Fruit fly (Drosophila melanogaster): Measurements from ENCODE around the gene CG15864.

The CG15864 gene

DNA sequence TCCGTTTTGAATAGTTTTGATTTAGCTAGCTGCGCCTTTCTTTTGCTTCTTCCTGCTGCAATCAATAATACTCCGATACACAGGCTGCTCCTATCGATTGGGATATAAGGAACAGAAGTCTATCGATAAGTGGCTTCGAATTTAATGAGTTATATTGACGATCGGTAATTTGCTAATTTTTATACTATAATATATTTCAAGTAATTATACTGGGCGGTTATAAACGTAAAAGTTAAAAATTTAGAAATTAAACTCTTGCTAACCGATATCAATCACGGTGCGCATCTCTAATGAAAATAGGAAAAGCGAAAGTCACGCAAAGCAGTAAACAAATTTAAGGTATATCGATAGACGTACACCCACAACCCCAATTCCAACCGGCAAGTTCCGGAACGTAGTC is 4.5 kb upstream of the CG15864 start, which contains the start of the genes CG9636, CG18749 and CG33722 (continued):
- TF ChIP-seq CrebB (tag; optimal IDR thresholded peaks at IDR 0.05) (no peak), trem (tag; optimal IDR thresholded peaks at IDR 0.05) (peak; percentile 86), CG43689 (GFP tag; IDR thresholded peaks at IDR 0.05) (no peak), kni (GFP tag; optimal IDR thresholded peaks at IDR 0.05) (peak; percentile 22), gcm (GFP tag; optimal IDR thresholded peaks at IDR 0.05) (peak; percentile 76), CG9817 (tag; optimal IDR thresholded peaks at IDR 0.05) (peak; percentile 76), cas (GFP tag; IDR thresholded peaks at IDR 0.05) (no peak), Lhr (GFP tag; optimal IDR thresholded peaks at IDR 0.05) (peak; percentile 56), CG17361 (GFP tag; IDR thresholded peaks at IDR 0.05) (peak; percentile 80), org-1 (GFP tag; optimal IDR thresholded peaks at IDR 0.05) (no peak), CG13296 (GFP tag; optimal IDR thresholded peaks at IDR 0.05) (peak; percentile 68), gsb-n (tag; optimal IDR thresholded peaks at IDR 0.05) (peak; percentile 67), CG4854 (GFP tag; optimal IDR thresholded peaks at IDR 0.05) (peak; percentile 43), ham (GFP tag; IDR thresholded peaks at IDR 0.05) (no peak), CG8089 (GFP tag; optimal IDR thresholded peaks at IDR 0.05) (no peak), CG2889 (GFP tag; IDR thresholded peaks at IDR 0.05) (no peak), Mrtf (GFP tag; IDR thresholded peaks at IDR 0.05) (no peak), CG15696 (tag; optimal IDR thresholded peaks at IDR 0.05) (peak; percentile 53), Tbp (GFP tag; optimal IDR thresholded peaks at IDR 0.05) (no peak), CG16813 (GFP tag; IDR thresholded peaks at IDR 0.05; ENCODE audit: partially characterized antibody) (peak; percentile 96), B-H2 (GFP tag; optimal IDR thresholded peaks at IDR 0.05) (peak; percentile 71), trh (GFP tag; optimal IDR thresholded peaks at IDR 0.05) (no peak), fd96Cb (tag; optimal IDR thresholded peaks at IDR 0.05) (peak; percentile 37), CG3995 (GFP tag; optimal IDR thresholded peaks at IDR 0.05) (peak; percentile 87), jigr1 (GFP tag; IDR thresholded peaks at IDR 0.05) (no peak), vnd (GFP tag; IDR thresholded peaks at IDR 0.05; ENCODE audit: partially characterized antibody) (peak; percentile 95), Rfx (GFP tag; IDR thresholded peaks at IDR 0.05) (peak; percentile 71), bowl (GFP tag; IDR thresholded peaks at IDR 0.05) (0 out of 2 replicates have a peak, but pooled peaks have one; percentile 34), CG12219 (GFP tag; optimal IDR thresholded peaks at IDR 0.05) (no peak), da (GFP tag; optimal IDR thresholded peaks at IDR 0.05) (no peak), CG17912 (GFP tag; optimal IDR thresholded peaks at IDR 0.05) (no peak), CG31441 (GFP tag; IDR thresholded peaks at IDR 0.05) (peak; percentile 74), CG7963 (GFP tag; IDR thresholded peaks at IDR 0.05; ENCODE audit: partially characterized antibody) (peak; percentile 82), cwo (GFP tag; optimal IDR thresholded peaks at IDR 0.05) (no peak), eve (GFP tag; optimal IDR thresholded peaks at IDR 0.05) (no peak), CG15514 (GFP tag; optimal IDR thresholded peaks at IDR 0.05) (peak; percentile 96), NK7.1 (GFP tag; optimal IDR thresholded peaks at IDR 0.05) (no peak), Hr39 (optimal IDR thresholded peaks at IDR 0.05) (no peak), maf-S (GFP tag; optimal IDR thresholded peaks at IDR 0.05) (no peak), CG7556 (GFP tag; optimal IDR thresholded peaks at IDR 0.05) (peak; percentile 68), ci (GFP tag; IDR thresholded peaks at IDR 0.05) (peak; percentile 68; the same call in 2 of the 3 replicates), Xrp1 (GFP tag; IDR thresholded peaks at IDR 0.05) (peak; percentile 78), Adf1 (GFP tag; IDR thresholded peaks at IDR 0.05) (peak; percentile 30), Meics (GFP tag; optimal IDR thresholded peaks at IDR 0.05) (peak; percentile 60), CG13424 (tag; optimal IDR thresholded peaks at IDR 0.05) (peak; percentile 70), Oaz (GFP tag; IDR thresholded peaks at IDR 0.05) (no peak), zen (tag; optimal IDR thresholded peaks at IDR 0.05) (peak; percentile 70), D (optimal IDR thresholded peaks at IDR 0.05) (no peak), D (GFP tag; optimal IDR thresholded peaks at IDR 0.05) (peak; percentile 10), lov (optimal IDR thresholded peaks at IDR 0.05) (no peak), lov (GFP tag; IDR thresholded peaks at IDR 0.05) (no peak), crol (GFP tag; IDR thresholded peaks at IDR 0.05) (no peak), Awh (GFP tag; IDR thresholded peaks at IDR 0.05) (peak; percentile 66; the same call in 1 of the 2 replicates)
